Fruit fly (Drosophila melanogaster): Measurements from ENCODE around the gene CG32201.
A peak's percentile ranks its signal among the peaks of the same experiment; 100 is the strongest.

The CG32201 gene

DNA sequence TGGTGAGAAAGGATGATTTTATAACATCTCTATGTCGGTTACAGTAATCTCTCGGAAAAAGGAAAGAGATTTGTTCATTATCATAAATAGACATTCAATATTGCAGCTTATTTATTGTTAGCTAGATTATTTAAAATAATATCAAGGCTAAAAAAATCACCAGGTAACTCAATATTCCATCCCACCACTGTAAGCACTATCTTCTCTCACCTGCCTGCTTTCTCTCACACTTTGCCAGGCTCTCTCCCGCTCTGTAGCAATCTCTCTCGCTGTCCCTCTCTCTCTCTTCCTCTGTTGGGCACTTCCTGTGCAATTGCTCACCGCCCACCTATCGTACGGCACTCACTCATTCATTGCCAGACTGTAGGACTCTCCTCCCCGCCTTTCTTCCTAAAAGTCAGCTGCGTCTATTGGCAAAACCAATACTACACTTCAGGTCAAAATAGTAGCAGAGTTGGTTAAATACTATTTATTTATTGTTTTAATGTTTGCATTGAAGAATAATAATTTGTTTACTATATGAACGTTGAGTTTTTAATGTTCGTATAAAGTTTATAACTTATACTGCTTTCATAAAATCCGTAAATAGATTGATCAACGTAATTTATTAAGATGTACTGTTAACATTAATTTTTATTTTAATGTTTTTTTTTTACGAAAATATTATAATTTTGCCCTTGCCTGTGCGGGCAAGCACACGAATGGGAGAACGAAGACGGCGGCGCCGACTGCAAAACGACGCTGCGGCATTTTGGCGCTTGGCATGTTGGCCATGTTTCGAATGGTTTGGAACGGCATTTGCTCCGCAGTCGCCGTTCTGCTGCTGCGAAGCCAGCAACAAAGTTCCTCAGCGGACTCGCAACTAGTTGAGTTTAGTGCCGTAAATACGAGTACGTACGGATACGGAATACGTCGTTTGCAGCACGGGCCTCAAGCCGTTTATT is 31.4 kb downstream of the CG32201 start (continued):
- TF ChIP-seq BEAF-32 (GFP tag; optimal IDR thresholded peaks at IDR 0.05): no peak
- TF ChIP-seq CG32767 (GFP tag; IDR thresholded peaks at IDR 0.05): peak; percentile 91
- TF ChIP-seq CG4360 (GFP tag; IDR thresholded peaks at IDR 0.05): peak; percentile 74
- peak; percentile 28 for TF ChIP-seq CG30020 (tag; optimal IDR thresholded peaks at IDR 0.05)
- TF ChIP-seq CG14710 (tag; optimal IDR thresholded peaks at IDR 0.05): peak; percentile 78
- TF ChIP-seq Med (GFP tag): peak; percentile 99
- no peak for TF ChIP-seq hth (optimal IDR thresholded peaks at IDR 0.05)
- TF ChIP-seq CG6272 (GFP tag; IDR thresholded peaks at IDR 0.05): peak; percentile 98
- TF ChIP-seq CG1529 (GFP tag; optimal IDR thresholded peaks at IDR 0.05): peak; percentile 64
- peak; percentile 97 for TF ChIP-seq CG7786 (GFP tag; optimal IDR thresholded peaks at IDR 0.05)
- peak; percentile 92 for TF ChIP-seq Dip3 (GFP tag; optimal IDR thresholded peaks at IDR 0.05)
- TF ChIP-seq CG7963 (GFP tag; IDR thresholded peaks at IDR 0.05; ENCODE audit: partially characterized antibody): no peak
- peak; percentile 91 for TF ChIP-seq NK7.1 (GFP tag; optimal IDR thresholded peaks at IDR 0.05)
- peak; percentile 98 for TF ChIP-seq al (GFP tag; IDR thresholded peaks at IDR 0.05)
- peak; percentile 78 for TF ChIP-seq CG10979 (tag; optimal IDR thresholded peaks at IDR 0.05)
- TF ChIP-seq slp2 (GFP tag; optimal IDR thresholded peaks at IDR 0.05): peak; percentile 88
- peak; percentile 53 for TF ChIP-seq ac (GFP tag; optimal IDR thresholded peaks at IDR 0.05)
- peak; percentile 96 for TF ChIP-seq CG11695 (GFP tag; IDR thresholded peaks at IDR 0.05)
- peak; percentile 96 for TF ChIP-seq CG2678 (tag; optimal IDR thresholded peaks at IDR 0.05)
- TF ChIP-seq zfh2 (GFP tag; optimal IDR thresholded peaks at IDR 0.05): peak; percentile 87
- peak; percentile 81 for TF ChIP-seq CG34376 (GFP tag; optimal IDR thresholded peaks at IDR 0.05)
- TF ChIP-seq knrl (GFP tag; IDR thresholded peaks at IDR 0.05; ENCODE audit: partially characterized antibody): no peak
- peak; percentile 91 for TF ChIP-seq CG16863 (GFP tag; optimal IDR thresholded peaks at IDR 0.05)
- peak; percentile 75 for TF ChIP-seq tio (GFP tag; optimal IDR thresholded peaks at IDR 0.05)
- TF ChIP-seq CG6254 (GFP tag; optimal IDR thresholded peaks at IDR 0.05): peak; percentile 63
- TF ChIP-seq Chrac-16 (GFP tag; optimal IDR thresholded peaks at IDR 0.05): peak; percentile 94
- peak; percentile 53 for TF ChIP-seq TFAM (GFP tag; optimal IDR thresholded peaks at IDR 0.05)
- TF ChIP-seq B-H2 (GFP tag; optimal IDR thresholded peaks at IDR 0.05): peak; percentile 98
- no peak for TF ChIP-seq ftz-f1 (GFP tag; optimal IDR thresholded peaks at IDR 0.05)
- peak; percentile 79 for TF ChIP-seq E2f2 (GFP tag; IDR thresholded peaks at IDR 0.05)
- TF ChIP-seq CG2129 (GFP tag; IDR thresholded peaks at IDR 0.05; ENCODE audit: partially characterized antibody): no peak
- peak; percentile 82 for TF ChIP-seq NC2α (GFP tag; optimal IDR thresholded peaks at IDR 0.05)
- TF ChIP-seq NC2β (GFP tag; optimal IDR thresholded peaks at IDR 0.05): peak; percentile 87
- TF ChIP-seq Dfd (GFP tag; optimal IDR thresholded peaks at IDR 0.05): peak in 1 of 2 experiments; percentile 92
- TF ChIP-seq D19A (tag; optimal IDR thresholded peaks at IDR 0.05): peak; percentile 45
- TF ChIP-seq CG8290 (GFP tag; optimal IDR thresholded peaks at IDR 0.05): peak; percentile 4
- TF ChIP-seq CG8290 (tag; optimal IDR thresholded peaks at IDR 0.05): peak; percentile 59 to 99
- TF ChIP-seq D (optimal IDR thresholded peaks at IDR 0.05): no peak
- TF ChIP-seq D (GFP tag; optimal IDR thresholded peaks at IDR 0.05): peak; percentile 67
- peak; percentile 93 for TF ChIP-seq CG6813 (GFP tag; optimal IDR thresholded peaks at IDR 0.05)
- peak; percentile 92 for TF ChIP-seq ken (GFP tag; IDR thresholded peaks at IDR 0.05)
- peak; percentile 74 for TF ChIP-seq Hey (tag; optimal IDR thresholded peaks at IDR 0.05)
- peak; percentile 94 for TF ChIP-seq ro (GFP tag; IDR thresholded peaks at IDR 0.05)
- TF ChIP-seq CG14050 (GFP tag; IDR thresholded peaks at IDR 0.05): peak; percentile 95
- peak; percentile 68 for TF ChIP-seq CG10274 (GFP tag; optimal IDR thresholded peaks at IDR 0.05)
- TF ChIP-seq Bdp1 (GFP tag; optimal IDR thresholded peaks at IDR 0.05): peak; percentile 77
- peak; percentile 88 for TF ChIP-seq CG12071 (GFP tag; optimal IDR thresholded peaks at IDR 0.05)
- peak; percentile 73 for TF ChIP-seq Myb (GFP tag; optimal IDR thresholded peaks at IDR 0.05)
- peak; percentile 99 for TF ChIP-seq Rfx (GFP tag; IDR thresholded peaks at IDR 0.05)
- peak; percentile 90 for TF ChIP-seq CG6854 (GFP tag; optimal IDR thresholded peaks at IDR 0.05)
